Worm (Caenorhabditis elegans) whole organism, L2 larva: ENCODE data around the gene C50F4.4.

Experiments
- R02D3.7 ChIP-seq: fragments of 150-350 bp; optimal IDR thresholded peaks from 2 replicates; lab custom pipeline; 2014; ENCODE audit warnings: missing biosample characterization, missing genetic modification characterization
- aly-2 ChIP-seq: fragments of 150-350 bp; optimal IDR thresholded peaks from 2 replicates; lab custom pipeline; 2014; ENCODE audit warnings: missing biosample characterization, missing genetic modification characterization
- ama-1 ChIP-seq: fragments of 150-350 bp; optimal IDR thresholded peaks from 2 replicates; lab custom pipeline; 2018; ENCODE audit warnings: inconsistent platforms
- nhr-21 ChIP-seq: fragments of 150-350 bp; optimal IDR thresholded peaks from 2 replicates; lab custom pipeline; 2014; ENCODE audit warnings: missing biosample characterization, missing genetic modification characterization
- nhr-77 ChIP-seq: fragments of 150-350 bp; optimal IDR thresholded peaks from 2 replicates; lab custom pipeline; 2014; ENCODE audit warnings: missing biosample characterization, missing genetic modification characterization
- zag-1 ChIP-seq: fragments of 150-350 bp; optimal IDR thresholded peaks from 2 replicates; lab custom pipeline; 2014; ENCODE audit warnings: missing biosample characterization, missing genetic modification characterization

ce11 chrV:9507742-9508141, 28.8 kb upstream of the C50F4.4 start, which contains the start of gene acs-14:
- no peak for TF ChIP-seq ama-1
- no peak for TF ChIP-seq zag-1 (tag; lab: Kevin White, UChicago)
- no peak for TF ChIP-seq R02D3.7
- TF ChIP-seq nhr-21, result no peak
- no peak for TF ChIP-seq aly-2 (tag; lab: Kevin White, UChicago)
- no peak for TF ChIP-seq nhr-77 (tag; lab: Kevin White, UChicago)
